Fruit fly (Drosophila melanogaster): ENCODE measurements around the gene sp3.

Gene sp3

dm6 chr3R:21487706-21488406 lies 32.9 kb upstream of the sp3 start:
- TF ChIP-seq foxo (GFP tag; optimal IDR thresholded peaks at IDR 0.05) (peak in 1 of 2 experiments; percentile 67), dmrt93B (GFP tag; optimal IDR thresholded peaks at IDR 0.05) (no peak), Rel (GFP tag; optimal IDR thresholded peaks at IDR 0.05) (no peak), Rel (tag; optimal IDR thresholded peaks at IDR 0.05) (no peak), jim (GFP tag; optimal IDR thresholded peaks at IDR 0.05) (no peak), tai (GFP tag; optimal IDR thresholded peaks at IDR 0.05) (peak; percentile 66), dl (GFP tag; optimal IDR thresholded peaks at IDR 0.05; ENCODE audit: insufficient read depth in 1 of 2, partially characterized antibody in 2 of 2) (no peak), rgr (GFP tag; optimal IDR thresholded peaks at IDR 0.05) (no peak), CrebA (GFP tag; optimal IDR thresholded peaks at IDR 0.05; ENCODE audit: borderline replicate concordance) (no peak), lola (GFP tag; optimal IDR thresholded peaks at IDR 0.05) (no peak), N (GFP tag; optimal IDR thresholded peaks at IDR 0.05) (no peak), Myc (optimal IDR thresholded peaks at IDR 0.05) (peak; percentile 94), sv (GFP tag; optimal IDR thresholded peaks at IDR 0.05) (no peak), Sp1 (GFP tag; optimal IDR thresholded peaks at IDR 0.05) (no peak), ey (GFP tag; optimal IDR thresholded peaks at IDR 0.05) (peak; percentile 43), OdsH (GFP tag; optimal IDR thresholded peaks at IDR 0.05) (peak; percentile 18), GATAd (GFP tag; optimal IDR thresholded peaks at IDR 0.05) (no peak), fru (GFP tag; optimal IDR thresholded peaks at IDR 0.05) (peak; percentile 46), Abd-B (GFP tag; optimal IDR thresholded peaks at IDR 0.05) (no peak), Vsx2 (GFP tag; optimal IDR thresholded peaks at IDR 0.05; ENCODE audit: partially characterized antibody) (no peak), Dfd (GFP tag; optimal IDR thresholded peaks at IDR 0.05) (no peak), Dif (GFP tag; optimal IDR thresholded peaks at IDR 0.05; ENCODE audit: partially characterized antibody) (no peak), HLH106 (tag; optimal IDR thresholded peaks at IDR 0.05) (peak; percentile 34), CG9705 (GFP tag; optimal IDR thresholded peaks at IDR 0.05) (peak; percentile 7), Hr83 (GFP tag; optimal IDR thresholded peaks at IDR 0.05; ENCODE audit: poor library complexity, severe bottlenecking) (no peak), sage (GFP tag; optimal IDR thresholded peaks at IDR 0.05) (no peak), Mio (GFP tag; optimal IDR thresholded peaks at IDR 0.05) (no peak), Hr78 (GFP tag; optimal IDR thresholded peaks at IDR 0.05) (no peak), CG32264 (GFP tag; optimal IDR thresholded peaks at IDR 0.05) (no peak), dsf (GFP tag; optimal IDR thresholded peaks at IDR 0.05; ENCODE audit: borderline replicate concordance) (no peak), usp (GFP tag; optimal IDR thresholded peaks at IDR 0.05) (no peak), pan (optimal IDR thresholded peaks at IDR 0.05) (no peak), brk (GFP tag; optimal IDR thresholded peaks at IDR 0.05) (no peak), br (GFP tag; optimal IDR thresholded peaks at IDR 0.05) (peak; percentile 47), woc (GFP tag; optimal IDR thresholded peaks at IDR 0.05) (no peak), Hnf4 (GFP tag; optimal IDR thresholded peaks at IDR 0.05) (no peak), h (GFP tag; optimal IDR thresholded peaks at IDR 0.05) (peak; percentile 56), Jra (GFP tag; optimal IDR thresholded peaks at IDR 0.05) (no peak), psq (GFP tag; optimal IDR thresholded peaks at IDR 0.05) (peak; percentile 23)

- TF ChIP-seq ey (GFP tag; optimal IDR thresholded peaks at IDR 0.05) (peak; percentile 73), fru (GFP tag; optimal IDR thresholded peaks at IDR 0.05) (peak; percentile 76), Rel (GFP tag; optimal IDR thresholded peaks at IDR 0.05) (no peak), Rel (tag; optimal IDR thresholded peaks at IDR 0.05) (peak; percentile 80), Dfd (GFP tag; optimal IDR thresholded peaks at IDR 0.05) (no peak), tai (GFP tag; optimal IDR thresholded peaks at IDR 0.05) (peak; percentile 4), lola (GFP tag; optimal IDR thresholded peaks at IDR 0.05) (no peak), Jra (GFP tag; optimal IDR thresholded peaks at IDR 0.05) (peak; percentile 20), Sp1 (GFP tag; optimal IDR thresholded peaks at IDR 0.05) (peak; percentile 61), dmrt93B (GFP tag; optimal IDR thresholded peaks at IDR 0.05) (peak; percentile 61), HLH106 (tag; optimal IDR thresholded peaks at IDR 0.05) (peak; percentile 78), OdsH (GFP tag; optimal IDR thresholded peaks at IDR 0.05) (peak; percentile 50), Hnf4 (GFP tag; optimal IDR thresholded peaks at IDR 0.05) (peak; percentile 36), CG32264 (GFP tag; optimal IDR thresholded peaks at IDR 0.05) (no peak), woc (GFP tag; optimal IDR thresholded peaks at IDR 0.05) (peak; percentile 38), psq (GFP tag; optimal IDR thresholded peaks at IDR 0.05) (peak; percentile 50), foxo (GFP tag; optimal IDR thresholded peaks at IDR 0.05) (peak in 1 of 2 experiments; percentile 70), CG9705 (GFP tag; optimal IDR thresholded peaks at IDR 0.05) (peak; percentile 11), GATAd (GFP tag; optimal IDR thresholded peaks at IDR 0.05) (no peak), rgr (GFP tag; optimal IDR thresholded peaks at IDR 0.05) (peak; percentile 55), br (GFP tag; optimal IDR thresholded peaks at IDR 0.05) (peak; percentile 58), Vsx2 (GFP tag; optimal IDR thresholded peaks at IDR 0.05; ENCODE audit: partially characterized antibody) (no peak), h (GFP tag; optimal IDR thresholded peaks at IDR 0.05) (peak; percentile 62)
These were observed 27.0 kb upstream of the sp3 start for dm6 chr3R:21493580-21494257.
